Worm (Caenorhabditis elegans): ENCODE data around the gene vha-19.
"Not testable (repeated sequence)": the region's sequence is repeated elsewhere in the genome, so short reads cannot be mapped to it uniquely, and the experiment has no call there.

Gene vha-19

ce11 chrIV:3384593-3384992 lies 15.6 kb downstream of the vha-19 start:
- no peak for TF ChIP-seq ztf-29 (GFP tag; IDR thresholded peaks at IDR 0.05)
- TF ChIP-seq klf-2 (GFP tag; conservative IDR thresholded peaks at IDR 0.05), result no peak
- TF ChIP-seq med-1 (GFP tag; optimal IDR thresholded peaks at IDR 0.05; ENCODE audit: insufficient read depth), result no peak
- no peak for TF ChIP-seq flt-1 (GFP tag; IDR thresholded peaks at IDR 0.05)
- TF ChIP-seq tab-1 (GFP tag; IDR thresholded peaks at IDR 0.05), result no peak
- no peak for TF ChIP-seq ref-1 (GFP tag; conservative IDR thresholded peaks at IDR 0.05)
- TF ChIP-seq ztf-23 (GFP tag; IDR thresholded peaks at IDR 0.05), result no peak
- TF ChIP-seq cog-1 (tag; optimal IDR thresholded peaks at IDR 0.05), result peak; percentile 62
- TF ChIP-seq T22C8.4 (GFP tag; IDR thresholded peaks at IDR 0.05), result no peak

ce11 chrIV:3385337-3386215 lies 16.6 kb downstream of the vha-19 start, which contains the start of gene mai-2:
Gene mai-2, plus strand, starts transcription at chrIV:3385910.
- no peak for TF ChIP-seq ztf-23 (GFP tag; IDR thresholded peaks at IDR 0.05)
- TF ChIP-seq ref-1 (GFP tag; conservative IDR thresholded peaks at IDR 0.05), result no peak
- no peak for TF ChIP-seq med-1 (GFP tag; optimal IDR thresholded peaks at IDR 0.05; ENCODE audit: insufficient read depth)
- TF ChIP-seq ztf-29 (GFP tag; IDR thresholded peaks at IDR 0.05), result no peak
- no peak for TF ChIP-seq cog-1 (tag; optimal IDR thresholded peaks at IDR 0.05)
- no peak for TF ChIP-seq tab-1 (GFP tag; IDR thresholded peaks at IDR 0.05)
- TF ChIP-seq klf-2 (GFP tag; conservative IDR thresholded peaks at IDR 0.05), result no peak
- no peak for TF ChIP-seq flt-1 (GFP tag; IDR thresholded peaks at IDR 0.05)
- no peak for TF ChIP-seq T22C8.4 (GFP tag; IDR thresholded peaks at IDR 0.05)

- TF ChIP-seq ref-1 (GFP tag; conservative IDR thresholded peaks at IDR 0.05) (no peak), tab-1 (GFP tag; IDR thresholded peaks at IDR 0.05) (no peak), cog-1 (tag; optimal IDR thresholded peaks at IDR 0.05) (no peak), ztf-23 (GFP tag; IDR thresholded peaks at IDR 0.05) (no peak), ztf-29 (GFP tag; IDR thresholded peaks at IDR 0.05) (no peak), flt-1 (GFP tag; IDR thresholded peaks at IDR 0.05) (no peak), klf-2 (GFP tag; conservative IDR thresholded peaks at IDR 0.05) (no peak), med-1 (GFP tag; optimal IDR thresholded peaks at IDR 0.05; ENCODE audit: insufficient read depth) (no peak), T22C8.4 (GFP tag; IDR thresholded peaks at IDR 0.05) (no peak)
Measured at ce11 chrIV:3386504-3387290, 17.7 kb downstream of the vha-19 start.

- not testable (repeated sequence) for TF ChIP-seq ztf-23 (GFP tag; IDR thresholded peaks at IDR 0.05); cog-1 (tag; optimal IDR thresholded peaks at IDR 0.05); flt-1 (GFP tag; IDR thresholded peaks at IDR 0.05)
Measured at ce11 chrIV:3389999-3390398, 21.0 kb downstream of the vha-19 start, which contains the start of gene B0546.5. Gene B0546.5, minus strand, starts transcription at chrIV:3390099.

- not testable (repeated sequence) for TF ChIP-seq tab-1 (GFP tag; IDR thresholded peaks at IDR 0.05); T22C8.4 (GFP tag; IDR thresholded peaks at IDR 0.05); klf-2 (GFP tag; conservative IDR thresholded peaks at IDR 0.05)
Measured at ce11 chrIV:3394066-3394465, 25.1 kb downstream of the vha-19 start, which contains the start of gene C04C3.4. Gene C04C3.4, plus strand, starts transcription at chrIV:3394366.

ce11 chrIV:3395581-3395980 lies 26.6 kb downstream of the vha-19 start, which contains the start of gene C04C3.14:
Gene C04C3.14, plus strand, starts transcription at chrIV:3395881.
- TF ChIP-seq tab-1 (GFP tag; IDR thresholded peaks at IDR 0.05), result no peak

ce11 chrIV:3398078-3398477 lies 29.1 kb downstream of the vha-19 start:
- TF ChIP-seq flt-1 (GFP tag; IDR thresholded peaks at IDR 0.05) (no peak), med-1 (GFP tag; optimal IDR thresholded peaks at IDR 0.05; ENCODE audit: insufficient read depth) (no peak), ref-1 (GFP tag; conservative IDR thresholded peaks at IDR 0.05) (no peak), tab-1 (GFP tag; IDR thresholded peaks at IDR 0.05) (no peak), klf-2 (GFP tag; conservative IDR thresholded peaks at IDR 0.05) (no peak), T22C8.4 (GFP tag; IDR thresholded peaks at IDR 0.05) (no peak), ztf-29 (GFP tag; IDR thresholded peaks at IDR 0.05) (no peak), cog-1 (tag; optimal IDR thresholded peaks at IDR 0.05) (no peak), ztf-23 (GFP tag; IDR thresholded peaks at IDR 0.05) (no peak)

ce11 chrIV:3399015-3399722 lies 30.2 kb downstream of the vha-19 start, which contains the start of the genes dyf-3 and pdhb-1:
Gene dyf-3, minus strand, starts transcription at chrIV:3399231.
Gene pdhb-1, plus strand, starts transcription at chrIV:3399672.
- peak; percentile 84 for TF ChIP-seq ztf-29 (GFP tag; IDR thresholded peaks at IDR 0.05)
- TF ChIP-seq tab-1 (GFP tag; IDR thresholded peaks at IDR 0.05), result 0 out of 2 replicates have a peak, but pooled peaks have one; percentile 41
- no peak for TF ChIP-seq klf-2 (GFP tag; conservative IDR thresholded peaks at IDR 0.05)
- no peak for TF ChIP-seq ztf-23 (GFP tag; IDR thresholded peaks at IDR 0.05)
- no peak for TF ChIP-seq flt-1 (GFP tag; IDR thresholded peaks at IDR 0.05)
- no peak for TF ChIP-seq med-1 (GFP tag; optimal IDR thresholded peaks at IDR 0.05; ENCODE audit: insufficient read depth)

- TF ChIP-seq ztf-23 (GFP tag; IDR thresholded peaks at IDR 0.05), result no peak
- no peak for TF ChIP-seq cog-1 (tag; optimal IDR thresholded peaks at IDR 0.05)
- no peak for TF ChIP-seq klf-2 (GFP tag; conservative IDR thresholded peaks at IDR 0.05)
- no peak for TF ChIP-seq tab-1 (GFP tag; IDR thresholded peaks at IDR 0.05)
- no peak for TF ChIP-seq med-1 (GFP tag; optimal IDR thresholded peaks at IDR 0.05; ENCODE audit: insufficient read depth)
- TF ChIP-seq flt-1 (GFP tag; IDR thresholded peaks at IDR 0.05), result no peak
- no peak for TF ChIP-seq ztf-29 (GFP tag; IDR thresholded peaks at IDR 0.05)
- no peak for TF ChIP-seq ref-1 (GFP tag; conservative IDR thresholded peaks at IDR 0.05)
- TF ChIP-seq T22C8.4 (GFP tag; IDR thresholded peaks at IDR 0.05), result no peak
Measured at ce11 chrIV:3400941-3401340, 31.9 kb downstream of the vha-19 start.

Measured in whole organism, midembryonic.